Fruit fly (Drosophila melanogaster) whole organism, adult: ENCODE results near the gene Dsor1.
A peak's percentile ranks its signal among the peaks of the same experiment; 100 is the strongest.

ENCODE experiments used
- CG11617 ChIP-seq: fragments of 200-800 bp; sonication (Bioruptor generic); optimal IDR thresholded peaks from 2 replicates; lab custom pipeline; 2017; ENCODE audit warnings: mild to moderate bottlenecking, missing biosample characterization, missing genetic modification reagents, missing genetic modification characterization
- CG12768 ChIP-seq: fragments of 200-800 bp; sonication (Bioruptor generic); optimal IDR thresholded peaks from 2 replicates; lab custom pipeline; 2017; ENCODE audit warnings: missing biosample characterization, missing genetic modification characterization, mild to moderate bottlenecking, moderate library complexity, missing genetic modification reagents
- CG14711 ChIP-seq: fragments of 200-800 bp; sonication (Bioruptor generic); optimal IDR thresholded peaks from 2 replicates; lab custom pipeline; 2018; ENCODE audit warnings: missing biosample characterization, mild to moderate bottlenecking, missing genetic modification characterization, moderate library complexity
- CG33017 ChIP-seq: fragments of 200-800 bp; sonication (Bioruptor generic); optimal IDR thresholded peaks from 2 replicates; lab custom pipeline; 2018; ENCODE audit warnings: missing biosample characterization, mild to moderate bottlenecking, missing genetic modification characterization, moderate library complexity
- CG5204 ChIP-seq: fragments of 200-800 bp; sonication (Bioruptor generic); optimal IDR thresholded peaks from 2 replicates; lab custom pipeline; 2016; ENCODE audit warnings: missing biosample characterization, missing genetic modification characterization
- CG7045 ChIP-seq: fragments of 200-800 bp; sonication (Bioruptor generic); optimal IDR thresholded peaks from 2 replicates; lab custom pipeline; 2017; ENCODE audit warnings: missing biosample characterization, mild to moderate bottlenecking, missing genetic modification characterization
- CG7101 ChIP-seq: fragments of 200-800 bp; sonication (Bioruptor generic); optimal IDR thresholded peaks from 2 replicates; lab custom pipeline; 2018; ENCODE audit warnings: missing biosample characterization, mild to moderate bottlenecking, missing genetic modification characterization, moderate library complexity
- Clk ChIP-seq: fragments of 200-800 bp; sonication (Bioruptor generic); optimal IDR thresholded peaks from 2 replicates; lab custom pipeline; 2017; ENCODE audit warnings: missing biosample characterization, missing genetic modification characterization
- Crg-1 ChIP-seq: fragments of 200-800 bp; sonication (Bioruptor generic); optimal IDR thresholded peaks from 2 replicates; lab custom pipeline; 2016; ENCODE audit warnings: missing biosample characterization, missing genetic modification characterization
- Hr96 ChIP-seq: fragments of 200-800 bp; sonication (Bioruptor generic); optimal IDR thresholded peaks from 2 replicates; lab custom pipeline; 2016; ENCODE audit warnings: missing biosample characterization, missing genetic modification characterization
- Mnt ChIP-seq: fragments of 200-800 bp; sonication (Bioruptor generic); optimal IDR thresholded peaks from 2 replicates; lab custom pipeline; 2016; ENCODE audit warnings: missing biosample characterization, mild to moderate bottlenecking, missing genetic modification characterization
- bab1 ChIP-seq: fragments of 200-800 bp; sonication (Bioruptor generic); optimal IDR thresholded peaks from 3 replicates; lab custom pipeline; 2019; ENCODE audit warnings: missing biosample characterization, mild to moderate bottlenecking, missing genetic modification characterization, moderate library complexity
- cic ChIP-seq: fragments of 200-800 bp; sonication (Bioruptor generic); optimal IDR thresholded peaks from 2 replicates; lab custom pipeline; 2017; ENCODE audit warnings: missing biosample characterization, mild to moderate bottlenecking, missing genetic modification characterization, moderate library complexity
- cnc ChIP-seq, 2 experiments: fragments of >200 bp; optimal IDR thresholded peaks; 2 replicates each; lab custom pipeline; 2017
- kay ChIP-seq: fragments of 200-800 bp; sonication (Bioruptor generic); peaks from one replicate; lab custom pipeline; 2016; ENCODE audit warnings: missing biosample characterization, missing genetic modification characterization, borderline replicate concordance
- ovo ChIP-seq: fragments of 200-800 bp; sonication (Bioruptor generic); optimal IDR thresholded peaks from 2 replicates; lab custom pipeline; 2016; ENCODE audit warnings: missing biosample characterization, missing genetic modification characterization
- pad ChIP-seq: fragments of 200-800 bp; sonication (Bioruptor generic); optimal IDR thresholded peaks from 3 replicates; lab custom pipeline; 2017; ENCODE audit warnings: missing biosample characterization, missing genetic modification characterization, mild to moderate bottlenecking, moderate library complexity, missing genetic modification reagents
- tj ChIP-seq: fragments of 200-800 bp; sonication (Bioruptor generic); optimal IDR thresholded peaks from 3 replicates; lab custom pipeline; 2017; ENCODE audit warnings: missing biosample characterization, mild to moderate bottlenecking, missing genetic modification characterization, moderate library complexity
- toe ChIP-seq: fragments of 200-800 bp; sonication (Bioruptor generic); optimal IDR thresholded peaks from 2 replicates; lab custom pipeline; 2016; ENCODE audit warnings: missing biosample characterization, missing genetic modification characterization

The Dsor1 gene

DNA sequence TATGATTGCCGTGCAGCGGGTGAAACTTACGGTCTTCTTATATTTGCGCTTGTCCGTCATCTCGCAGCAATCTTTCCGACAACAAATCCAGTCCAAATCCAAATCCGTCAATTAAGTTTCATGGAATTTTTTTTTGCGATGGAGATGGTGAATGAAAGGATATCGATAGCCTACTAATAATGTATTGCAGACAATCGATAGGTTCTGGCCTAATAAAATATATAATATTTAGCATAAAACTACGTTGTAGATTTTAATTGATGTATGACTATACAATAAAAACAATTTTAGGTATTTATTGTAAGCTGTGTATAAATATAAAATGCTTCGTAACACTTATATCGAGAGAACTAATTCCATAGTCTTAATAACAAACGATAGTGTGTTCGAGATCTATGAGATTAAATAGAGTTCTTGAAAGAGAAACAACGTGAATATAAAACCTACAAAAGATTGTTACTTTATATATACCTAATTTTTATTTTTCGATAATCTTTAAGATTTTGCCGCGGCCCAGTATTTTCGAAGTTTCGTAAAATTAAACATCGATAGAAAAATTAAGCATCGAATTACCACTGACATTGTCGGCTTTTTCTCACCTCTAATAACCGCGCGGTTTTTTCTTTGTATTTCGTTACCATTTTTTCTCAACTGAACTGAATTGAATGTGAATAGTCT, 25.8 kb downstream of the Dsor1 start, which contains the start of the genes Cfp1 and Aladin:
Cfp1 (minus strand) TSS at position 131 of the 678 bp plus-strand sequence.
Aladin (plus strand) TSS at position 584 of the 678 bp plus-strand sequence.
- TF ChIP-seq kay (no peak), bab1 (GFP tag; lab: Kevin White, UChicago) (no peak), cic (GFP tag; lab: Kevin White, UChicago) (no peak), Hr96 (no peak), CG11617 (GFP tag; lab: Kevin White, UChicago) (no peak), Clk (GFP tag; lab: Kevin White, UChicago) (no peak), CG12768 (GFP tag; lab: Kevin White, UChicago) (no peak), CG14711 (tag; lab: Kevin White, UChicago) (no peak), Crg-1 (GFP tag; lab: Kevin White, UChicago) (no peak)

DNA sequence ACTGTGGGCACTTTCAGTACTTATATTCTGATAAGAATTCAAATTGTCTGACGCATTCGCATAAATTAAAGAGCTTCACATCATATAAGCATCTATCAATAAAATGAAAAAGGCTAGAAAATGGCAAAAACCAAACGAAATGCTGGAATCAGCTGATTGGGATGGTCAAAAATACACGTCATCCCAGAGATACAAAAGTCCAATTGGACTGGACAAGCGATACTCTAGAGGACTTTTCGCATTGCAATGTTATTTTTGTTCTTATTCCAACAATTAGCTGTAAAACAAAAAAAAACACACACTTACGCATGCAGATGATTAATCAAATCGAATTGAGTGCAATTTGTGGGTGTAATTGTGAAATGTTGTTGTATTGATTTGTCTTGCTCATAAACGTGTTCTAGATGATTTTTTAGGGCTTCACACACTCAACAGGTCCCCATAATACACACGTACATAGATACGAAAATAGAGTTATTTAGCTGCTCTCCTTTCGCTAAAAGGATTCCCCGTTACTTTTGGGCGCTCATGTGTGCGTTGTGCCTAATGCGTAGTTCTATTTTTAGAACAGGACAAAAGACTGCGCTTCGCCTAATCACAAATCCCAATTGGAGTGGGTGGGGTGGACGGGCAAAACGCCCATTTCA, 35.0 kb downstream of the Dsor1 start:
- peak; percentile 40 for TF ChIP-seq pad (GFP tag; lab: Kevin White, UChicago)
- no peak for TF ChIP-seq Clk (GFP tag; lab: Kevin White, UChicago)

- TF ChIP-seq bab1 (GFP tag; lab: Kevin White, UChicago), result peak; percentile 49
- TF ChIP-seq Hr96, result no peak
- TF ChIP-seq tj (GFP tag; lab: Kevin White, UChicago), result peak; percentile 9
- TF ChIP-seq Mnt (GFP tag; lab: Kevin White, UChicago), result peak; percentile 56
Measured at dm6 chrX:9282783-9283289, 35.7 kb downstream of the Dsor1 start, which contains the start of gene c11.1. c11.1 (minus strand) TSS chrX:9283117.

dm6 chrX:9284024-9284738, 37.0 kb downstream of the Dsor1 start, which contains the start of gene lz:
lz (plus strand) TSS chrX:9284649.
- TF ChIP-seq Clk (GFP tag; lab: Kevin White, UChicago), result no peak
- no peak for TF ChIP-seq CG33017 (tag; lab: Kevin White, UChicago)
- no peak for TF ChIP-seq bab1 (GFP tag; lab: Kevin White, UChicago)
- no peak for TF ChIP-seq cic (GFP tag; lab: Kevin White, UChicago)
- no peak for TF ChIP-seq toe
- no peak for TF ChIP-seq CG5204 (GFP tag; lab: Kevin White, UChicago)
- TF ChIP-seq tj (GFP tag; lab: Kevin White, UChicago), result no peak
- TF ChIP-seq Crg-1 (GFP tag; lab: Kevin White, UChicago), result no peak
- TF ChIP-seq CG11617 (GFP tag; lab: Kevin White, UChicago), result no peak
- no peak for TF ChIP-seq CG12768 (GFP tag; lab: Kevin White, UChicago)
- TF ChIP-seq CG14711 (tag; lab: Kevin White, UChicago), result no peak
- TF ChIP-seq CG7101, result no peak
- TF ChIP-seq cnc (optimal IDR thresholded peaks at IDR 0.05; lab: Kevin White, UChicago), result no peak
- no peak for TF ChIP-seq pad (GFP tag; lab: Kevin White, UChicago)

DNA sequence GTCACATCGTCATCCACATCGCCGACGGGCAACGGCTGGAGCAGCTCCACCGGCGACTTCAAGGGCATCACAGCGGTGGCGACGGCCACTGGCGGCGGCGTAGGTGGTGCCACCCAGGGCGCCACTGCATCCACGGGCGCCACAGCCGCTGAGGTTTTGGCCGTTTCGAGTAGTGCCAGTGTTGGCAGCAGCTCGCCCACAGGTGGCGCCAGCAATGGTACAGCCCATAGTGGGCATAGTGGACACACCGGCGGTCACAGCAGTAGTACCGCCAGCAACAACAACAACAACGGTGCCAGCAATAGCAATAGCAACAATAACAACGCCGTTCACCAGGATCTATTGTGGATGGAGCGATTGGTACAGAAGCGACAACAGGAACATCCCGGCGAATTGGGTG, 39.2 kb downstream of the Dsor1 start:
- TF ChIP-seq CG7045 (GFP tag; lab: Kevin White, UChicago) (no peak), cic (GFP tag; lab: Kevin White, UChicago) (no peak), Crg-1 (GFP tag; lab: Kevin White, UChicago) (no peak), CG33017 (tag; lab: Kevin White, UChicago) (no peak), CG7101 (no peak), Clk (GFP tag; lab: Kevin White, UChicago) (no peak), CG12768 (GFP tag; lab: Kevin White, UChicago) (no peak), kay (no peak), bab1 (GFP tag; lab: Kevin White, UChicago) (no peak), Hr96 (no peak)

DNA sequence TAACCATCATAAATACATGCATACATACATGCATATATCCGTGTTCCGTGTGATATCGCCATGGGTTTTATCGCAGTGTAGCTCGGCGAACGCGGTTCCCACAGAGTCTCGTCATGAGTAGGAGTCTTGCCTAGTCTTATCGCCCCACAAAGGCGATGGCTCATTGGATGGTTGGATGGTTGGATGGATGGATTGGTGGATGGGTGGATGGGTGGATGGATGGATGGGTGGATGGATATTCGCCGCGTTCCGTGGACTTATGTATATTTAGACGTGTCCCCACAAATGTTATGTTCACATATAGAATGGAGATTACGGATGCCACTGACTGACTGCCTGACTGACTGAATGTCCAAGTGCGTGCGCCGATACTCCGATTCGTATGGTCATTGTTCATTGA, 44.1 kb downstream of the Dsor1 start:
- no peak for TF ChIP-seq toe
- TF ChIP-seq tj (GFP tag; lab: Kevin White, UChicago), result no peak
- TF ChIP-seq CG33017 (tag; lab: Kevin White, UChicago), result no peak
- no peak for TF ChIP-seq CG7045 (GFP tag; lab: Kevin White, UChicago)
- TF ChIP-seq cic (GFP tag; lab: Kevin White, UChicago), result no peak
- no peak for TF ChIP-seq Mnt (GFP tag; lab: Kevin White, UChicago)
- TF ChIP-seq CG14711 (tag; lab: Kevin White, UChicago), result no peak
- no peak for TF ChIP-seq CG11617 (GFP tag; lab: Kevin White, UChicago)
- TF ChIP-seq ovo (GFP tag; lab: Kevin White, UChicago), result no peak
- TF ChIP-seq bab1 (GFP tag; lab: Kevin White, UChicago), result no peak
- TF ChIP-seq CG5204 (GFP tag; lab: Kevin White, UChicago), result no peak
- TF ChIP-seq CG12768 (GFP tag; lab: Kevin White, UChicago), result no peak
- no peak for TF ChIP-seq pad (GFP tag; lab: Kevin White, UChicago)
